Worm (Caenorhabditis elegans) whole organism, mixed stage, embryonic: ENCODE measurements around the gene Y73C8C.10.

ENCODE experiments used
- ceh-39 ChIP-seq: fragments of 150-350 bp; optimal IDR thresholded peaks from 2 replicates; lab custom pipeline; 2014; ENCODE audit warnings: missing biosample characterization, missing genetic modification characterization
- ceh-43 ChIP-seq: fragments of 200-800 bp; sonication (Bioruptor generic); optimal IDR thresholded peaks from 2 replicates; lab custom pipeline; 2018; ENCODE audit warnings: mild to moderate bottlenecking, missing genetic modification characterization, moderate library complexity, missing compliant biosample characterization
- ces-1 ChIP-seq: fragments of 150-350 bp; optimal IDR thresholded peaks from 2 replicates; lab custom pipeline; 2014; ENCODE audit warnings: missing biosample characterization, missing genetic modification reagents, missing genetic modification characterization
- cnd-1 ChIP-seq: fragments of 200-800 bp; sonication (Bioruptor generic); optimal IDR thresholded peaks from 2 replicates; lab custom pipeline; 2018; ENCODE audit warnings: mild to moderate bottlenecking, missing genetic modification characterization, missing compliant biosample characterization
- drap-1 ChIP-seq: fragments of 200-800 bp; sonication (Bioruptor generic); optimal IDR thresholded peaks from 3 replicates; lab custom pipeline; 2018; ENCODE audit warnings: mild to moderate bottlenecking, missing genetic modification characterization, missing compliant biosample characterization
- elt-1 ChIP-seq: sonication (generic microtip); optimal IDR thresholded peaks from 2 replicates; lab custom pipeline; 2017; ENCODE audit warnings: missing genetic modification characterization, mild to moderate bottlenecking, missing compliant biosample characterization, antibody characterized with exemption, moderate library complexity, borderline replicate concordance; ENCODE audit not compliant: insufficient read depth
- elt-3 ChIP-seq: fragments of 150-350 bp; optimal IDR thresholded peaks from 2 replicates; lab custom pipeline; 2014; ENCODE audit warnings: missing biosample characterization, missing genetic modification characterization
- flh-1 ChIP-seq: fragments of 200-800 bp; sonication (Bioruptor generic); optimal IDR thresholded peaks from 2 replicates; lab custom pipeline; 2018; ENCODE audit warnings: mild to moderate bottlenecking, missing genetic modification characterization, moderate library complexity, missing compliant biosample characterization
- ham-2 ChIP-seq: fragments of 200-800 bp; sonication (Bioruptor generic); optimal IDR thresholded peaks from 2 replicates; lab custom pipeline; 2018; ENCODE audit warnings: mild to moderate bottlenecking, missing genetic modification characterization, missing compliant biosample characterization
- hlh-1 ChIP-seq: fragments of 150-350 bp; optimal IDR thresholded peaks from 2 replicates; lab custom pipeline; 2014; ENCODE audit warnings: missing biosample characterization, missing genetic modification reagents, missing genetic modification characterization
- lin-13 ChIP-seq: fragments of 150-350 bp; optimal IDR thresholded peaks from 2 replicates; lab custom pipeline; 2014; ENCODE audit warnings: missing biosample characterization, missing genetic modification characterization
- lsy-2 ChIP-seq: fragments of 150-350 bp; optimal IDR thresholded peaks from 2 replicates; lab custom pipeline; 2014; ENCODE audit warnings: missing biosample characterization, missing genetic modification characterization
- mab-5 ChIP-seq: fragments of 150-350 bp; optimal IDR thresholded peaks from 2 replicates; lab custom pipeline; 2014; ENCODE audit warnings: missing biosample characterization, missing genetic modification characterization
- mep-1 ChIP-seq: fragments of 150-350 bp; optimal IDR thresholded peaks from 2 replicates; lab custom pipeline; 2017; ENCODE audit warnings: missing biosample characterization, missing genetic modification reagents, missing genetic modification characterization, inconsistent platforms
- mls-2 ChIP-seq: sonication (generic microtip); optimal IDR thresholded peaks from 2 replicates; lab custom pipeline; 2016; ENCODE audit warnings: mild to moderate bottlenecking, missing genetic modification characterization, moderate library complexity, missing compliant biosample characterization
- nhr-12 ChIP-seq: fragments of 150-350 bp; optimal IDR thresholded peaks from 2 replicates; lab custom pipeline; 2014; ENCODE audit warnings: missing biosample characterization, missing genetic modification characterization
- nhr-2 ChIP-seq: fragments of 150-350 bp; optimal IDR thresholded peaks from 2 replicates; lab custom pipeline; 2014; ENCODE audit warnings: missing biosample characterization, missing genetic modification characterization
- nhr-237 ChIP-seq: fragments of 150-350 bp; optimal IDR thresholded peaks from 2 replicates; lab custom pipeline; 2014; ENCODE audit warnings: missing biosample characterization, missing genetic modification characterization
- nhr-28 ChIP-seq: fragments of 150-350 bp; optimal IDR thresholded peaks from 2 replicates; lab custom pipeline; 2014; ENCODE audit warnings: missing biosample characterization, missing genetic modification characterization
- nhr-76 ChIP-seq: sonication (generic microtip); optimal IDR thresholded peaks from 2 replicates; lab custom pipeline; 2017; ENCODE audit warnings: missing biosample characterization, missing genetic modification characterization
- pha-4 ChIP-seq: fragments of 150-350 bp; optimal IDR thresholded peaks from 2 replicates; lab custom pipeline; 2018; ENCODE audit warnings: missing biosample characterization, missing genetic modification reagents, missing genetic modification characterization
- sem-2 ChIP-seq: fragments of 200-800 bp; sonication (Bioruptor generic); optimal IDR thresholded peaks from 2 replicates; lab custom pipeline; 2018; ENCODE audit warnings: mild to moderate bottlenecking, missing genetic modification characterization, missing compliant biosample characterization
- snpc-4 ChIP-seq: fragments of 150-350 bp; optimal IDR thresholded peaks from 2 replicates; lab custom pipeline; 2014; ENCODE audit warnings: missing biosample characterization, missing genetic modification characterization
- tbx-8 ChIP-seq: fragments of 200-800 bp; sonication (Bioruptor generic); optimal IDR thresholded peaks from 2 replicates; lab custom pipeline; 2018; ENCODE audit warnings: mild to moderate bottlenecking, missing genetic modification characterization, moderate library complexity, missing compliant biosample characterization
- unc-120 ChIP-seq: sonication (generic microtip); optimal IDR thresholded peaks from 2 replicates; lab custom pipeline; 2017; ENCODE audit warnings: missing genetic modification characterization, missing compliant biosample characterization; ENCODE audit not compliant: poor library complexity, severe bottlenecking
- unc-39 ChIP-seq: fragments of 150-350 bp; optimal IDR thresholded peaks from 2 replicates; lab custom pipeline; 2014; ENCODE audit warnings: missing biosample characterization, missing genetic modification characterization
- unc-62 ChIP-seq: fragments of 150-350 bp; optimal IDR thresholded peaks from 2 replicates; lab custom pipeline; 2014; ENCODE audit warnings: missing biosample characterization, missing genetic modification reagents, missing genetic modification characterization
- zip-8 ChIP-seq: fragments of 150-350 bp; optimal IDR thresholded peaks from 2 replicates; lab custom pipeline; 2014; ENCODE audit warnings: missing biosample characterization, missing genetic modification characterization
- ztf-11 ChIP-seq: fragments of 150-350 bp; optimal IDR thresholded peaks from 2 replicates; lab custom pipeline; 2014; ENCODE audit warnings: missing biosample characterization, missing genetic modification characterization

The Y73C8C.10 gene

ce11 chrV:3127670-3128069, at the start of gene Y73C8C.10:
Gene Y73C8C.10 (minus strand): TSS chrV:3127770.
- TF ChIP-seq ham-2 (no peak), snpc-4 (tag; lab: Kevin White, UChicago) (no peak), mls-2 (tag; lab: Kevin White, UChicago) (no peak)
- TF ChIP-seq, all 35 proteins: peak for 0

- no peak for TF ChIP-seq ces-1 (GFP tag; lab: Kevin White, UChicago)
These were observed 48.6 kb upstream of the Y73C8C.10 start, which contains the start of gene srab-8 for ce11 chrV:3176161-3176560. Gene srab-8 (plus strand): TSS chrV:3176461.

- TF ChIP-seq mls-2 (tag; lab: Kevin White, UChicago) (no peak), tbx-8 (no peak), unc-62 (no peak), flh-1 (GFP tag; lab: Kevin White, UChicago) (no peak), pha-4 (no peak), sem-2 (GFP tag; lab: Kevin White, UChicago) (no peak), cnd-1 (tag; lab: Kevin White, UChicago) (no peak), nhr-28 (tag; lab: Kevin White, UChicago) (no peak), elt-1 (tag; lab: Kevin White, UChicago) (no peak), lsy-2 (tag; lab: Kevin White, UChicago) (no peak), snpc-4 (tag; lab: Kevin White, UChicago) (no peak), nhr-2 (tag; lab: Kevin White, UChicago) (no peak), nhr-237 (tag; lab: Kevin White, UChicago) (no peak)
These were observed 44.1 kb upstream of the Y73C8C.10 start for ce11 chrV:3171625-3172024.

- no peak for TF ChIP-seq sem-2 (GFP tag; lab: Kevin White, UChicago)
- TF ChIP-seq hlh-1 (tag; lab: Kevin White, UChicago), result no peak
- TF ChIP-seq ztf-11 (tag; lab: Kevin White, UChicago), result no peak
- TF ChIP-seq snpc-4 (tag; lab: Kevin White, UChicago), result no peak
These were observed 42.3 kb upstream of the Y73C8C.10 start, which contains the start of gene srbc-6 for ce11 chrV:3169838-3170237. Gene srbc-6 (plus strand): TSS chrV:3170138.

- no peak for TF ChIP-seq nhr-76
- TF ChIP-seq mls-2 (tag; lab: Kevin White, UChicago), result no peak
- no peak for TF ChIP-seq ham-2
- TF ChIP-seq unc-120 (tag; lab: Kevin White, UChicago), result no peak
- TF ChIP-seq elt-3, result no peak
- TF ChIP-seq zip-8 (tag; lab: Kevin White, UChicago), result no peak
- no peak for TF ChIP-seq ceh-43 (GFP tag; lab: Kevin White, UChicago)
- no peak for TF ChIP-seq ceh-39
- TF ChIP-seq ztf-11 (tag; lab: Kevin White, UChicago), result no peak
- TF ChIP-seq unc-62, result no peak
- no peak for TF ChIP-seq flh-1 (GFP tag; lab: Kevin White, UChicago)
- no peak for TF ChIP-seq mab-5 (tag; lab: Kevin White, UChicago)
- TF ChIP-seq nhr-12 (tag; lab: Kevin White, UChicago), result no peak
These were observed 41.1 kb upstream of the Y73C8C.10 start, which contains the start of gene C36C5.15 for ce11 chrV:3168650-3169049. Gene C36C5.15 (minus strand): TSS chrV:3168750.

- TF ChIP-seq nhr-28 (tag; lab: Kevin White, UChicago) (no peak), mep-1 (tag; lab: Kevin White, UChicago) (no peak), lin-13 (tag; lab: Kevin White, UChicago) (no peak), unc-39 (tag; lab: Kevin White, UChicago) (no peak), ceh-43 (GFP tag; lab: Kevin White, UChicago) (no peak), nhr-2 (tag; lab: Kevin White, UChicago) (no peak), mab-5 (tag; lab: Kevin White, UChicago) (no peak), drap-1 (GFP tag; lab: Kevin White, UChicago) (no peak), unc-62 (no peak), cnd-1 (tag; lab: Kevin White, UChicago) (no peak), hlh-1 (tag; lab: Kevin White, UChicago) (no peak), ces-1 (GFP tag; lab: Kevin White, UChicago) (no peak), ceh-39 (no peak), flh-1 (GFP tag; lab: Kevin White, UChicago) (no peak), nhr-12 (tag; lab: Kevin White, UChicago) (no peak), ztf-11 (tag; lab: Kevin White, UChicago) (no peak)
- TF ChIP-seq, all 35 proteins: peak for 0
These were observed 38.7 kb upstream of the Y73C8C.10 start, which contains the start of gene C36C5.4 for ce11 chrV:3166260-3166659. Gene C36C5.4 (plus strand): TSS chrV:3166560.
